Worm (Caenorhabditis elegans) whole organism, L4/young adult: ENCODE measurements around the gene rsu-1.

ENCODE experiments used
- W03F9.2 ChIP-seq: fragments of 150-350 bp; optimal IDR thresholded peaks from 2 replicates; lab custom pipeline; 2014; ENCODE audit warnings: missing biosample characterization, missing genetic modification characterization
- dao-5 ChIP-seq: sonication (generic microtip); optimal IDR thresholded peaks from 2 replicates; lab custom pipeline; 2016; ENCODE audit warnings: missing genotype, missing genetic modification characterization, moderate library complexity, missing compliant biosample characterization
- him-1 ChIP-seq: sonication (generic microtip); optimal IDR thresholded peaks from 2 replicates; lab custom pipeline; 2016; ENCODE audit warnings: missing genotype, missing genetic modification reagents, missing genetic modification characterization, missing compliant biosample characterization

- TF ChIP-seq W03F9.2 (tag; lab: Kevin White, UChicago) (no peak), dao-5 (tag; lab: Kevin White, UChicago) (no peak), him-1 (tag; lab: Kevin White, UChicago) (no peak)
These were observed 9.1 kb downstream of the rsu-1 start for ce11 chrIII:3480950-3481349.
